Worm (Caenorhabditis elegans) whole organism, late embryonic: ENCODE results near the gene alg-4.

Experiments
- C38D4.7 ChIP-seq: fragments of 200-800 bp; sonication (Bioruptor generic); optimal IDR thresholded peaks from 2 replicates; lab custom pipeline; 2018; ENCODE audit warnings: mild to moderate bottlenecking, missing genetic modification characterization, moderate library complexity, missing compliant biosample characterization
- Y22D7AL.16 ChIP-seq: sonication (generic microtip); optimal IDR thresholded peaks from 2 replicates; lab custom pipeline; 2016; ENCODE audit warnings: missing genetic modification characterization, missing compliant biosample characterization
- ceh-14 ChIP-seq: sonication (generic microtip); optimal IDR thresholded peaks from 2 replicates; lab custom pipeline; 2016; ENCODE audit warnings: missing genotype, missing genetic modification characterization, missing compliant biosample characterization
- ceh-2 ChIP-seq: sonication (generic microtip); optimal IDR thresholded peaks from 2 replicates; lab custom pipeline; 2016; ENCODE audit warnings: missing genotype, missing genetic modification characterization, missing compliant biosample characterization
- ceh-30 ChIP-seq: fragments of 150-350 bp; optimal IDR thresholded peaks from 2 replicates; lab custom pipeline; 2014; ENCODE audit warnings: missing biosample characterization, missing genetic modification characterization
- ceh-31 ChIP-seq: sonication (generic microtip); optimal IDR thresholded peaks from 2 replicates; lab custom pipeline; 2016; ENCODE audit warnings: missing genetic modification characterization, missing compliant biosample characterization
- ceh-34 ChIP-seq: sonication (generic microtip); optimal IDR thresholded peaks from 2 replicates; lab custom pipeline; 2016; ENCODE audit warnings: mild to moderate bottlenecking, missing genetic modification characterization, missing compliant biosample characterization
- ceh-48 ChIP-seq: sonication (generic microtip); optimal IDR thresholded peaks from 2 replicates; lab custom pipeline; 2016; ENCODE audit warnings: missing genetic modification characterization, inconsistent platforms, missing compliant biosample characterization
- ceh-9 ChIP-seq: sonication (generic microtip); optimal IDR thresholded peaks from 2 replicates; lab custom pipeline; 2016; ENCODE audit warnings: mild to moderate bottlenecking, missing genetic modification characterization, inconsistent platforms, missing compliant biosample characterization
- dmd-4 ChIP-seq: sonication (generic microtip); optimal IDR thresholded peaks from 2 replicates; lab custom pipeline; 2016; ENCODE audit warnings: borderline replicate concordance, missing genetic modification characterization, missing compliant biosample characterization
- dve-1 ChIP-seq: sonication (generic microtip); optimal IDR thresholded peaks from 2 replicates; lab custom pipeline; 2017; ENCODE audit warnings: antibody characterized with exemption, mild to moderate bottlenecking, missing genetic modification characterization, missing compliant biosample characterization
- elt-2 ChIP-seq: sonication (generic microtip); optimal IDR thresholded peaks from 2 replicates; lab custom pipeline; 2016; ENCODE audit warnings: missing genetic modification reagents, missing genetic modification characterization, missing compliant biosample characterization
- ets-4 ChIP-seq: sonication (generic microtip); optimal IDR thresholded peaks from 2 replicates; lab custom pipeline; 2016; ENCODE audit warnings: missing genetic modification characterization, missing compliant biosample characterization
- fkh-10 ChIP-seq: fragments of 150-350 bp; optimal IDR thresholded peaks from 2 replicates; lab custom pipeline; 2014; ENCODE audit warnings: missing biosample characterization, missing genetic modification reagents, missing genetic modification characterization
- hlh-30 ChIP-seq: sonication (generic microtip); optimal IDR thresholded peaks from 2 replicates; lab custom pipeline; 2017; ENCODE audit warnings: antibody characterized with exemption, missing genetic modification characterization, missing compliant biosample characterization; ENCODE audit not compliant: insufficient read depth
- lin-11 ChIP-seq: fragments of 200-800 bp; sonication (Bioruptor generic); optimal IDR thresholded peaks from 2 replicates; lab custom pipeline; 2018; ENCODE audit warnings: mild to moderate bottlenecking, missing genetic modification characterization, missing compliant biosample characterization
- mec-3 ChIP-seq: sonication (generic microtip); optimal IDR thresholded peaks from 2 replicates; lab custom pipeline; 2016; ENCODE audit warnings: borderline replicate concordance, missing genetic modification characterization, missing compliant biosample characterization
- nhr-232 ChIP-seq: sonication (generic microtip); optimal IDR thresholded peaks from 2 replicates; lab custom pipeline; 2016; ENCODE audit warnings: missing genetic modification characterization, missing compliant biosample characterization
- npax-4 ChIP-seq: sonication (generic microtip); optimal IDR thresholded peaks from 2 replicates; lab custom pipeline; 2016; ENCODE audit warnings: missing genetic modification characterization, missing compliant biosample characterization
- pros-1 ChIP-seq: fragments of 150-350 bp; optimal IDR thresholded peaks from 2 replicates; lab custom pipeline; 2014; ENCODE audit warnings: missing biosample characterization, missing genetic modification reagents, missing genetic modification characterization
- sox-2 ChIP-seq: fragments of 200-800 bp; sonication (Bioruptor generic); IDR thresholded peaks from 2 replicates; pipeline ENCODE4 v1.3.6; 2022; ENCODE audit warnings: missing genetic modification reagents, missing genetic modification characterization, missing compliant biosample characterization
- tbx-2 ChIP-seq: sonication (generic microtip); optimal IDR thresholded peaks from 2 replicates; lab custom pipeline; 2016; ENCODE audit warnings: missing genetic modification characterization, missing compliant biosample characterization
- tbx-7 ChIP-seq: sonication (generic microtip); optimal IDR thresholded peaks from 2 replicates; lab custom pipeline; 2016; ENCODE audit warnings: missing genotype, missing genetic modification characterization, missing compliant biosample characterization
- unc-42 ChIP-seq: sonication (generic microtip); optimal IDR thresholded peaks from 2 replicates; lab custom pipeline; 2016; ENCODE audit warnings: missing genotype, missing genetic modification characterization, missing compliant biosample characterization
- unc-86 ChIP-seq: sonication (generic microtip); optimal IDR thresholded peaks from 2 replicates; lab custom pipeline; 2016; ENCODE audit warnings: missing genetic modification characterization, missing compliant biosample characterization

Gene alg-4

DNA sequence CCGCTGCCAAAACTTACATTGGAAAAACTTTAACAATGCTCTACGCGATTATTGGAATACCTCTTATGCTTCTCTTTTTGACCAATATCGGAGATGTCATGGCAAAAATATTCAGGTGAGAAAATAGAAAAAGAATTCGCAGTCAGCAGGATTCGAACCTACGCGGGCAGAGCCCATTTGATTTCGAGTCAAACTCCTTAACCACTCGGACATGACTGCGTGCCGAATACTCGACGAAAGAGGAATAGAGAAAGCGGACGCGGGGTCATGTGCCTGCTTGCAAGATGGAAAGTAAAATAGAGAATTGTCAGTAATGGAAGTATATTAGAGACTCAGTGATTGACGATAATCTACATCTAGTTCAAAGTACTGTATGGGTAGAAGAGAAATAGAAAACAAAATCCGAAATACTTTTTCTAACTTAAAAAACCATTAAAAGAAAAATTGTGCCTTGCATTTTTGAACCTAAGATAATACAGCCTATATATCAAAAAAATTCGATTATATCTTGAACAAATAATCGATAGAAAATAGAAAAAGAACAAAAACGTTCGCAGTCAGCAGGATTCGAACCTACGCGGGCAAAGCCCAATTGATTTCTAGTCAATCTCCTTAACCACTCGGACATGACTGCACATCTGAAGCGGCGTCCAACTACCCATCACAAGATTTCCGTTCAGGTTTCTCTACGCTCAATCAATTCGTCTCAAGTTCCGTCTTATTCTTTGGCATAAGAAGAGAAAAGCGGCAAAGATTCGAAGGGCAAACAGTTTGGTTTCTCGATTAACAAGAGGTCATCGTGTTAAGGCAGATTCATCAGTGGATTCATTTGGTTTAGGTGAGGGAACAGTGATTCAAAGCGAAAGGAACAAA, 29.5 kb downstream of the alg-4 start (continued):
- TF ChIP-seq tbx-2 (tag; lab: Kevin White, UChicago) (peak; percentile 74), mec-3 (tag; lab: Kevin White, UChicago) (no peak), npax-4 (tag; lab: Kevin White, UChicago) (peak; percentile 42), ceh-9 (tag; lab: Kevin White, UChicago) (peak; percentile 70), hlh-30 (tag; lab: Kevin White, UChicago) (peak; percentile 74), pros-1 (tag; lab: Kevin White, UChicago) (no peak), C38D4.7 (GFP tag; lab: Kevin White, UChicago) (peak; percentile 86), ceh-14 (tag; lab: Kevin White, UChicago) (peak; percentile 86), sox-2 (GFP tag; lab: Robert Waterston, UW) (peak; percentile 77), nhr-232 (tag; lab: Kevin White, UChicago) (peak; percentile 85), ets-4 (no peak), ceh-48 (peak; percentile 74), Y22D7AL.16 (peak; percentile 74), unc-42 (peak; percentile 57), dve-1 (tag; lab: Kevin White, UChicago) (peak; percentile 32), fkh-10 (GFP tag; lab: Kevin White, UChicago) (no peak), lin-11 (tag; lab: Kevin White, UChicago) (peak; percentile 72), dmd-4 (tag; lab: Kevin White, UChicago) (peak; percentile 80)

DNA sequence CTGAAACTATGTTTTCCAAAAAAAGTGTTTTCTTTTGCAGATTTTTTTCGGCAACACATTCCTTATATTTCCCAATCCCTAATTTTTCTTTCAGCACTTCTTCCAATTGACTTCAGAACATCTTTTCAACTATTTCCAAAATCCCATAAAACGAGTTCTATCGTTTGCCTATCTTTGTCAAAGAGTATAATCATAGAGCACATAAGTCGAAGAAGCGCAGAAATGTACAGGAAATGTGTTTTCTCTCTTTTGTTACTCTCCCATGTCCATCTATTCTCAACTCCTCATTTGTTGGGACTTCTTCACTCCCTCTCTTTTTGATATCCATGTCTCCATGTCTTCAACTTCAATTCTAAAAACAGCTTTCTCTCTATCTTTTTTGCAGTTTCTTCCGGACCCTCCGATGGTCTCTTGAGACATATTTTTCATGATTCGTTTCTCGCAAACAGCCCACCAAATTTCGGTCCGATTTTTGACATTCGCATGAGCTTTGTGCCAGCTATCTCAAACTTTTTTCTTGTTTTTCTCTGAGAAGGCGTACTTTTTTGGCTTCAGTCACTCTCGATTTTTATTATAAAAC, 30.9 kb downstream of the alg-4 start, which contains the start of gene twk-48:
twk-48 (plus strand) TSS at position 530 of the 580 bp plus-strand sequence.
- TF ChIP-seq unc-86 (tag; lab: Kevin White, UChicago), result no peak
- peak; percentile 23 for TF ChIP-seq unc-42
- no peak for TF ChIP-seq elt-2 (tag; lab: Kevin White, UChicago)

DNA sequence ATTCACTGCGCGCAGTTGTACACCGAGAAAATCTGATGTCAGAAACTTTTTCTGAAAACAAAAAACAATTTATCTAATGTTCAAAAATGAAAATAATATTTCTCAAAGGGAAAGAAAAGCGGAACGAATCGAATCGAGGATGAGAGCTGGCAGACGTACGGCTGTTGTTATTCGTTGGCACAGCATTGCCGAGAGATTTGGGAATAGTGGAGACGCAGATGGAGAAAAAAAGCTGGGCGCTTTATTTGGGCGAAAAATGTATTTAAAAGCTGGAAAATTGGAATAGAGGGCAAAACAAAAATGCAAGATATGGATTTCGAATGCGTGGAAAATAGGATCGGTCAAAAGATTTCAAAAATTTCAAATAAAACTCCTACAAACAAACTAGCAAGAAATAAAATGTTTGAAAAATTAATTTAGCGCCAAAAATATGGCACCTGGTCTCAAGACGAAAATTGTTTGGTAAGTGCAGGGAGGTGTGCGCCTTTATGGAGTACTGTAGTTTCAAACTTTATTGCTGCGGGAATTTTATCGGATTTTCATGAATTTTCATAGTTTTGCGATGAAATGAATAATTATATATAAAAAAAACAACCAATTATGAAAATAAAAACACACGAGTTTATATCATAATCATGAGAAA, 32.0 kb downstream of the alg-4 start, which contains the start of gene gpdh-2:
gpdh-2 (minus strand) TSS at position 51 of the 643 bp plus-strand sequence.
- no peak for TF ChIP-seq ceh-2 (tag; lab: Kevin White, UChicago)
- TF ChIP-seq ceh-31 (tag; lab: Kevin White, UChicago), result peak; percentile 8

DNA sequence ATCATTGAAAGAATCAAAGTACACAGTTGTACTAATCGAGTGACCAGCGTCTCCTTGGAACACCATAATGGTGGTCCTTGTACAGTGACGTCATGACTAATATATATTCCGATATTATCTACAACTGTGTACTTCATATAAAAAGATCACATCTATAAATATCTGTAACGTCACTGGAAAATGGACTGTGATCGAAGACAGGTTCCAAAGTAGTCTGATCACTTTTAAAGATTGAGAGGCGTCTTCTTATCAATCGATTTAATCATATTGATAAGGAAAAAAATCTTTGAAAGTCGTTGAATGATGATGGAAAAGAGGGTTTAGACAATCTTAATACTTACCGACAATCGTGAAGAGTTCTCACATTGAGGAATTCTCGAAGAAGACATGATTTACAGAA, 33.2 kb downstream of the alg-4 start:
- TF ChIP-seq tbx-7 (tag; lab: Kevin White, UChicago) (no peak), ets-4 (no peak), ceh-30 (tag; lab: Kevin White, UChicago) (no peak), elt-2 (tag; lab: Kevin White, UChicago) (peak; percentile 49), ceh-34 (tag; lab: Kevin White, UChicago) (no peak), ceh-48 (no peak)

DNA sequence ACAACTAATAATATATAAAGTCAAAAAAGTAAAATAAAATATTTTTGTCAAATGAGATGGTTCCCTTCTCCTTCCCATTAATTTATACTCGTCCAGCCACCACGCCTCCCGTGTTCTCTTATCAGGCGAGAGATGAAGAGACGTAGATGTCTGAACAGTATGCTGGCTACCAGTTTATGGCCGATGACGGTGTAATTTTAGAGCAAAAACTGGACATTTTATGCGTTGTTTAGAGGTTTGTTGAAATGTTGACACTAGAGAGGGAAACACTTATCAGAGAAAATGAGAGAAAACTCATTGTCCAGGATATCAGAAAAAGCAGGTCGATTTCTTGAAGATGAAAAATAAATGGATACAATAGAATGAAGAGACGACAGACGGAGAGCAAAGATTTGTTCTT, 34.1 kb downstream of the alg-4 start:
- TF ChIP-seq elt-2 (tag; lab: Kevin White, UChicago) (peak; percentile 58), lin-11 (tag; lab: Kevin White, UChicago) (no peak)

DNA sequence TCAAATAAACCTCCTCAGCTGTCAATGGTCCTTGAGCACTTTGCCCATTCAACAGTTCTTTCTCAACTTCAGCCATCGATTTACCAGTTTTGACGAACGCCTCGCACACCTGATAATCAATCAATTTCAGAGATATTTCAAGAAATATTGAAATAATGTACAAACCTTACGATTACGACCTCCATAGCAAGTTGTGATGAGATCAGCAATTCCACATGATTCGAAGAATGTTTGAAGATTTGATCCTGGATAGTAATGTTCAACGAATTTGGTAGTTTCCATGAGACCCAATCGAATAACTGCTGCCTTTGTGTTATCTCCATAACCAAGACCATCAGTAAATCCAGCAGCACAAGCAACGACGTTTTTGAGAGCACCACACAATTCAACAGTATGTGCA, 36.3 kb downstream of the alg-4 start:
- no peak for TF ChIP-seq pros-1 (tag; lab: Kevin White, UChicago)
